Worm (Caenorhabditis elegans): ENCODE results near the gene arrd-4.
A peak's percentile ranks its signal among the peaks of the same experiment; 100 is the strongest.

The arrd-4 gene

DNA sequence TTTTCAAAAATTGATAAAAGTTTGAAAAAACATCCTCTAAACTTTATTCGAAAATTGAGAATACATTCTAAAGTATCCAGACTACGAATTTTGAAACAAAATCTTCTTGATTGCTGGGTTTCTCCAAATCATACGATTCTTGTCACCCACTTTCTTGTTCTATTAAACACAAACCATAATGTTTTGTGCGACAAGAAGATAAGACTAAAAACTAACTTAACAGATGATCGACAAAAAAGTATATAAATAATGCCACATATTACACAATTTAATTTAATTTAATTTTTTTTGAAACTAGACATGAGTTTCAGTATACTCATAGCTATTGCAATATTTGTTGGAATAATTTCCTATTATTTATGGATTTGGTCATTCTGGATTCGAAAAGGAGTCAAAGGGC is 34.8 kb downstream of the arrd-4 start, which contains the start of gene cyp-13A7:
cyp-13A7 (plus strand) TSS at position 301 of the 400 bp plus-strand sequence.
- TF ChIP-seq madf-6 (GFP tag; IDR thresholded peaks at IDR 0.05) (no peak), lsy-27 (tag; optimal IDR thresholded peaks at IDR 0.05; ENCODE audit: borderline replicate concordance, insufficient read depth) (no peak), fkh-3 (tag; optimal IDR thresholded peaks at IDR 0.05) (no peak), F57A8.1 (GFP tag; optimal IDR thresholded peaks at IDR 0.05) (no peak), F10E7.11 (tag; optimal IDR thresholded peaks at IDR 0.05) (no peak), athp-1 (tag; optimal IDR thresholded peaks at IDR 0.05) (no peak), ekl-4 (GFP tag; IDR thresholded peaks at IDR 0.05) (no peak), D2030.7 (GFP tag; IDR thresholded peaks at IDR 0.05) (no peak), ztf-25 (GFP tag; IDR thresholded peaks at IDR 0.05) (no peak), atf-7 (tag; optimal IDR thresholded peaks at IDR 0.05) (no peak), unc-130 (GFP tag; optimal IDR thresholded peaks at IDR 0.05) (no peak), madf-10 (tag; optimal IDR thresholded peaks at IDR 0.05) (no peak), mcd-1 (GFP tag; IDR thresholded peaks at IDR 0.05) (no peak), let-526 (GFP tag; IDR thresholded peaks at IDR 0.05) (no peak), pbrm-1 (GFP tag; IDR thresholded peaks at IDR 0.05) (no peak), hlh-12 (tag; optimal IDR thresholded peaks at IDR 0.05) (no peak)

DNA sequence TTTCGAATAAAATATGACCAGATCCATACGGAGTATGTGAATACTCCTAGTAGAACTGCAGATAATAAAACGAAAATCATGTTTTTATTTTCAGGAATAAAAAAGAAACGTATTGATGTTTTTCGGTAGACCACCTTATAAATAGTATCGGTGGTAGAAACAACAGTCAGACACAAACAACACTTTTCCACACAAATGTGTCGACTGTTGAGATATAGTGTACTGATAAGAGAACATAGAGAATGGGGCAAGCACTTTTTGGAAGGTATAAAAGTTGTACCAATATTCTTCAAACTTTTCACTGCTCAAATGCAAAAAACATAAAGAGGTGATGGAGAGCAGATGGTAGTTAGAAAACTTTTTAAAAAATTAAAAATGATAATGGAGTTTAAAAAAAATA is 35.5 kb downstream of the arrd-4 start, which contains the start of gene cyp-13A6:
cyp-13A6 (minus strand) TSS at position 180 of the 400 bp plus-strand sequence.
- no peak for TF ChIP-seq bed-2 (GFP tag; IDR thresholded peaks at IDR 0.05)
- peak; percentile 43 for TF ChIP-seq nhr-80 (tag; optimal IDR thresholded peaks at IDR 0.05)

DNA sequence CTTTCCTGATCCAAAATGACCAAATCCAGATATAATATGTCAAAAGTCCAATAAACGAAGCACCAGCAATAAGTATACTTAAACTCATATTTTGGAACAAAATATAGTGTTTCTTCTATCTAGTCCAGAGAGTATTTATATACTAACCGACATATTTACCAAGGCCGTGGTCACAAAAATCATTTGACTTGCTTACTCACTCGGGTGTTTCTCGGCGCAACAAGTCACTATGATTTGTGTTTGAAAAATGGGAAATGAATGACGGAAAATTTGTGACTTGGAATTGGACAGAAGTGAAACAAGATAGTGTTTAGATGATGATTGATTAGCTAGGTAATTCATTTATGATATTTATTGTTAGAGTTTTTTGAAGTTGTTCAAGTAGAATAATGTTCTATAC is 37.9 kb downstream of the arrd-4 start, which contains the start of gene cyp-13A5:
cyp-13A5 (minus strand) TSS at position 112 of the 400 bp plus-strand sequence.
- TF ChIP-seq cebp-1 (GFP tag; IDR thresholded peaks at IDR 0.05) (no peak), cebp-1 (tag; optimal IDR thresholded peaks at IDR 0.05) (peak; percentile 19), nhr-80 (tag; optimal IDR thresholded peaks at IDR 0.05) (peak; percentile 85), lir-1 (GFP tag; conservative IDR thresholded peaks at IDR 0.05) (no peak)

DNA sequence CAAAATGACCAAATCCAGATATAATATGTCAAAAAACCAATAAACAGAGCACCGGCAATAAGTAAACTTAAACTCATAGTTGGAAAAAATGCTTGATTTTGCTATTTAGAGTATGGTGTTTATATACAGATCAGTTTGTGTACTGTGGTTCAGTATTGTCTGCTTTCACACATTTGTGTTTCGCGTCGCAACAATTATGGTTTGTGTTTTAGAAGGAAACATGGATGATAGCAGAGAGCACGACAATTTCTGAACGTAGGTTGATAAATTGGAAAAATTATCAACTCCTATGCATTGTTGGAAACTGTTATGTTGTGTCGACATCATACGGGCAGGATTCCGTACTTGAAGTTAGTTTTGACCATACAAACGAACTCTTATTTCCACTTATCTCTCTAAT is 40.4 kb downstream of the arrd-4 start, which contains the start of gene cyp-13A4:
cyp-13A4 (minus strand) TSS at position 77 of the 400 bp plus-strand sequence.
- TF ChIP-seq nhr-80 (tag; optimal IDR thresholded peaks at IDR 0.05) = peak; percentile 80
- TF ChIP-seq let-607 (tag; optimal IDR thresholded peaks at IDR 0.05) = no peak

DNA sequence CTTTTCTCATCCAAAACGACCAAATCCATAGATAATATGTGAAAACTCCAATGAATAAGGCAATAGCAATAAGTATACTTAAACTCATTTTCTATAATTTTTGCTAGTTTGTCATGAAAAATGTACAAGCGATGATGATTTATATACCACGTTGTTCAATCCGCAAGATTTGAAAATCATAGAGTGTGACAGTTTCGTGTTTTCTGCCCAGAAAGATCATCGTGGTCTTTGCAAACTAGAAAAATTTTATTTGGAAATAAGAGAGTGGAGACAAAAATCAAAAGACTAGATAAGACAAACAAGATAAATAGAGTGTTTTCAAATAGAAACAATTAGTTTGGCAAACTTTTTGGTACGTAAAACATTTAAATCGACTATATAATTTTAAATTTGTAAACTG is 44.9 kb downstream of the arrd-4 start, which contains the start of gene cyp-13A3:
cyp-13A3 (minus strand) TSS at position 101 of the 400 bp plus-strand sequence.
- TF ChIP-seq attf-5 (GFP tag; optimal IDR thresholded peaks at IDR 0.05) = no peak
- no peak for TF ChIP-seq sptf-2 (GFP tag; optimal IDR thresholded peaks at IDR 0.05)
- no peak for TF ChIP-seq F23B12.7 (tag; optimal IDR thresholded peaks at IDR 0.05; ENCODE audit: insufficient read depth)
- no peak for TF ChIP-seq B0035.1 (tag; optimal IDR thresholded peaks at IDR 0.05)
- no peak for TF ChIP-seq mcd-1 (GFP tag; IDR thresholded peaks at IDR 0.05)
- TF ChIP-seq egrh-3 (GFP tag; IDR thresholded peaks at IDR 0.05) = no peak
- no peak for TF ChIP-seq cebp-2 (GFP tag; IDR thresholded peaks at IDR 0.05)
- no peak for TF ChIP-seq ekl-4 (GFP tag; IDR thresholded peaks at IDR 0.05)
- no peak for TF ChIP-seq chd-7 (tag; optimal IDR thresholded peaks at IDR 0.05)
- no peak for TF ChIP-seq D2030.7 (GFP tag; IDR thresholded peaks at IDR 0.05)
- no peak for TF ChIP-seq F10E7.11 (tag; optimal IDR thresholded peaks at IDR 0.05)
- no peak for TF ChIP-seq nhr-80 (tag; optimal IDR thresholded peaks at IDR 0.05)
- TF ChIP-seq madf-10 (tag; optimal IDR thresholded peaks at IDR 0.05) = no peak
- no peak for TF ChIP-seq cebp-1 (GFP tag; IDR thresholded peaks at IDR 0.05)
- no peak for TF ChIP-seq cebp-1 (tag; optimal IDR thresholded peaks at IDR 0.05)
- TF ChIP-seq hlh-12 (tag; optimal IDR thresholded peaks at IDR 0.05) = no peak
- TF ChIP-seq let-526 (GFP tag; IDR thresholded peaks at IDR 0.05) = no peak
- TF ChIP-seq snpc-1.1 (tag; optimal IDR thresholded peaks at IDR 0.05; ENCODE audit: insufficient read depth) = no peak
- TF ChIP-seq nhr-90 (tag; optimal IDR thresholded peaks at IDR 0.05) = no peak
